Worm (Caenorhabditis elegans): ENCODE results near the gene F32G8.2.

F32G8.2 gene

ce11 chrV:10571523-10571922 is 21.7 kb downstream of the F32G8.2 start:
- TF ChIP-seq him-1 (tag; optimal IDR thresholded peaks at IDR 0.05) (no peak), dao-5 (tag; optimal IDR thresholded peaks at IDR 0.05) (no peak), W03F9.2 (tag; optimal IDR thresholded peaks at IDR 0.05) (no peak)

- TF ChIP-seq him-1 (tag; optimal IDR thresholded peaks at IDR 0.05) (no peak), dao-5 (tag; optimal IDR thresholded peaks at IDR 0.05) (no peak), W03F9.2 (tag; optimal IDR thresholded peaks at IDR 0.05) (no peak)
Observed at ce11 chrV:10572614-10573013, 22.8 kb downstream of the F32G8.2 start, which contains the start of gene del-6. TSS of gene del-6 (plus strand) at chrV:10572914.

- TF ChIP-seq dao-5 (tag; optimal IDR thresholded peaks at IDR 0.05) (no peak), W03F9.2 (tag; optimal IDR thresholded peaks at IDR 0.05) (no peak), him-1 (tag; optimal IDR thresholded peaks at IDR 0.05) (no peak)
Observed at ce11 chrV:10574197-10574596, 24.4 kb downstream of the F32G8.2 start.

- TF ChIP-seq W03F9.2 (tag; optimal IDR thresholded peaks at IDR 0.05): no peak
- TF ChIP-seq dao-5 (tag; optimal IDR thresholded peaks at IDR 0.05): no peak
- TF ChIP-seq him-1 (tag; optimal IDR thresholded peaks at IDR 0.05): no peak
Observed at ce11 chrV:10576319-10576718, 26.5 kb downstream of the F32G8.2 start, which contains the start of gene vps-54. TSS of gene vps-54 (minus strand) at chrV:10576419.

ce11 chrV:10578226-10578625 is 28.4 kb downstream of the F32G8.2 start, which contains the start of gene mics-1:
TSS of gene mics-1 (minus strand) at chrV:10578326.
- no peak for TF ChIP-seq W03F9.2 (tag; optimal IDR thresholded peaks at IDR 0.05)
- no peak for TF ChIP-seq him-1 (tag; optimal IDR thresholded peaks at IDR 0.05)
- no peak for TF ChIP-seq dao-5 (tag; optimal IDR thresholded peaks at IDR 0.05)

- no peak for TF ChIP-seq dao-5 (tag; optimal IDR thresholded peaks at IDR 0.05)
- TF ChIP-seq him-1 (tag; optimal IDR thresholded peaks at IDR 0.05): no peak
- peak; percentile 76 for TF ChIP-seq W03F9.2 (tag; optimal IDR thresholded peaks at IDR 0.05)
Observed at ce11 chrV:10578938-10579337, 29.1 kb downstream of the F32G8.2 start, which contains the start of the genes erh-1 and lpd-9. TSS of gene erh-1 (minus strand) at chrV:10579141. TSS of gene lpd-9 (plus strand) at chrV:10579305.

ce11 chrV:10580638-10581037 is 30.8 kb downstream of the F32G8.2 start:
- TF ChIP-seq dao-5 (tag; optimal IDR thresholded peaks at IDR 0.05): no peak
- no peak for TF ChIP-seq W03F9.2 (tag; optimal IDR thresholded peaks at IDR 0.05)
- no peak for TF ChIP-seq him-1 (tag; optimal IDR thresholded peaks at IDR 0.05)

- TF ChIP-seq him-1 (tag; optimal IDR thresholded peaks at IDR 0.05) (no peak), W03F9.2 (tag; optimal IDR thresholded peaks at IDR 0.05) (no peak), dao-5 (tag; optimal IDR thresholded peaks at IDR 0.05) (no peak)
Observed at ce11 chrV:10581837-10582300, 32.1 kb downstream of the F32G8.2 start, which contains the start of gene T21C9.6. TSS of gene T21C9.6 (plus strand) at chrV:10581887.

ce11 chrV:10588694-10589093 is 38.9 kb downstream of the F32G8.2 start, which contains the start of gene srg-32:
TSS of gene srg-32 (minus strand) at chrV:10588794.
- no peak for TF ChIP-seq W03F9.2 (tag; optimal IDR thresholded peaks at IDR 0.05)
- no peak for TF ChIP-seq dao-5 (tag; optimal IDR thresholded peaks at IDR 0.05)
- no peak for TF ChIP-seq him-1 (tag; optimal IDR thresholded peaks at IDR 0.05)

ce11 chrV:10589774-10590528 is 40.1 kb downstream of the F32G8.2 start, which contains the start of gene ttr-23:
TSS of gene ttr-23 (minus strand) at chrV:10589860.
- TF ChIP-seq dao-5 (tag; optimal IDR thresholded peaks at IDR 0.05): no peak
- TF ChIP-seq W03F9.2 (tag; optimal IDR thresholded peaks at IDR 0.05): no peak
- TF ChIP-seq him-1 (tag; optimal IDR thresholded peaks at IDR 0.05): no peak

- TF ChIP-seq W03F9.2 (tag; optimal IDR thresholded peaks at IDR 0.05) (no peak), dao-5 (tag; optimal IDR thresholded peaks at IDR 0.05) (no peak), him-1 (tag; optimal IDR thresholded peaks at IDR 0.05) (no peak)
Observed at ce11 chrV:10592479-10592878, 42.7 kb downstream of the F32G8.2 start, which contains the start of gene T21C9.9. TSS of gene T21C9.9 (minus strand) at chrV:10592579.

- TF ChIP-seq dao-5 (tag; optimal IDR thresholded peaks at IDR 0.05) (no peak), him-1 (tag; optimal IDR thresholded peaks at IDR 0.05) (no peak), W03F9.2 (tag; optimal IDR thresholded peaks at IDR 0.05) (no peak)
Observed at ce11 chrV:10594810-10595209, 45.0 kb downstream of the F32G8.2 start, which contains the start of gene T21C9.11. TSS of gene T21C9.11 (minus strand) at chrV:10594910.

- no peak for TF ChIP-seq him-1 (tag; optimal IDR thresholded peaks at IDR 0.05)
- TF ChIP-seq W03F9.2 (tag; optimal IDR thresholded peaks at IDR 0.05): no peak
- TF ChIP-seq dao-5 (tag; optimal IDR thresholded peaks at IDR 0.05): no peak
Observed at ce11 chrV:10597234-10597633, 47.4 kb downstream of the F32G8.2 start, which contains the start of gene T21C9.13. TSS of gene T21C9.13 (plus strand) at chrV:10597266.

ce11 chrV:10598670-10599154 is 48.9 kb downstream of the F32G8.2 start, which contains the start of gene scpl-4:
TSS of gene scpl-4 (plus strand) at chrV:10599104.
- no peak for TF ChIP-seq him-1 (tag; optimal IDR thresholded peaks at IDR 0.05)
- no peak for TF ChIP-seq W03F9.2 (tag; optimal IDR thresholded peaks at IDR 0.05)
- TF ChIP-seq dao-5 (tag; optimal IDR thresholded peaks at IDR 0.05): no peak

All from whole organism, L4/young adult.